Fruit fly (Drosophila melanogaster) whole organism, prepupa: ENCODE measurements around the gene Acp95EF.

ENCODE experiments used
- Blimp-1 ChIP-seq: fragments of 200-800 bp; sonication (Bioruptor generic); optimal IDR thresholded peaks from 3 replicates; lab custom pipeline; 2017; ENCODE audit warnings: missing biosample characterization, missing genetic modification characterization, mild to moderate bottlenecking, moderate library complexity, missing genetic modification reagents
- CG10631 ChIP-seq: fragments of 200-800 bp; sonication (Bioruptor generic); optimal IDR thresholded peaks from 2 replicates; lab custom pipeline; 2016; ENCODE audit warnings: missing biosample characterization, missing genetic modification characterization
- CG11902 ChIP-seq: fragments of 200-800 bp; sonication (Bioruptor generic); optimal IDR thresholded peaks from 3 replicates; lab custom pipeline; 2016; ENCODE audit warnings: missing biosample characterization, missing genetic modification characterization
- CG15336 ChIP-seq: fragments of 200-800 bp; sonication (Bioruptor generic); IDR thresholded peaks from 2 replicates; pipeline ENCODE4 v1.3.6; 2022; ENCODE audit warnings: missing biosample characterization, missing genetic modification characterization
- CG32006 ChIP-seq: fragments of 200-800 bp; sonication (Bioruptor generic); optimal IDR thresholded peaks from 3 replicates; lab custom pipeline; 2017; ENCODE audit warnings: missing biosample characterization, mild to moderate bottlenecking, missing genetic modification characterization
- CG34406 ChIP-seq: fragments of 200-800 bp; sonication (Bioruptor generic); optimal IDR thresholded peaks from 3 replicates; lab custom pipeline; 2016; ENCODE audit warnings: missing biosample characterization, missing genetic modification characterization
- CG4318 ChIP-seq: fragments of 200-800 bp; sonication (Bioruptor generic); optimal IDR thresholded peaks from 3 replicates; lab custom pipeline; 2017; ENCODE audit warnings: missing biosample characterization, mild to moderate bottlenecking, missing genetic modification characterization
- CG6163 ChIP-seq: fragments of 200-800 bp; sonication (Bioruptor generic); IDR thresholded peaks from 3 replicates; pipeline ENCODE4 v1.3.6; 2022; ENCODE audit warnings: missing biosample characterization, missing genetic modification characterization
- CG6276 ChIP-seq: fragments of 200-800 bp; sonication (Bioruptor generic); optimal IDR thresholded peaks from 2 replicates; lab custom pipeline; 2017; ENCODE audit warnings: missing biosample characterization, mild to moderate bottlenecking, missing genetic modification characterization
- CG6808 ChIP-seq: fragments of 200-800 bp; sonication (Bioruptor generic); optimal IDR thresholded peaks from 3 replicates; lab custom pipeline; 2017; ENCODE audit warnings: missing biosample characterization, missing genetic modification characterization, mild to moderate bottlenecking, moderate library complexity, missing genetic modification reagents
- CG6854 ChIP-seq: fragments of 200-800 bp; sonication (Bioruptor generic); optimal IDR thresholded peaks from 2 replicates; lab custom pipeline; 2017; ENCODE audit warnings: missing biosample characterization, mild to moderate bottlenecking, missing genetic modification characterization
- CG7368 ChIP-seq: fragments of 200-800 bp; sonication (Bioruptor generic); optimal IDR thresholded peaks from 3 replicates; lab custom pipeline; 2016; ENCODE audit warnings: missing biosample characterization, missing genetic modification characterization
- CG8319 ChIP-seq: fragments of 200-800 bp; sonication (Bioruptor generic); optimal IDR thresholded peaks from 3 replicates; lab custom pipeline; 2016; ENCODE audit warnings: missing biosample characterization, missing genetic modification characterization
- CG9139 ChIP-seq: fragments of 200-800 bp; sonication (Bioruptor generic); optimal IDR thresholded peaks from 3 replicates; lab custom pipeline; 2017; ENCODE audit warnings: missing biosample characterization, mild to moderate bottlenecking, missing genetic modification characterization
- Eip75B ChIP-seq: fragments of 200-800 bp; sonication (Bioruptor generic); optimal IDR thresholded peaks from 3 replicates; lab custom pipeline; 2016; ENCODE audit warnings: missing biosample characterization, missing genetic modification characterization
- Eip93F ChIP-seq: fragments of 200-800 bp; sonication (Bioruptor generic); optimal IDR thresholded peaks from 2 replicates; lab custom pipeline; 2016; ENCODE audit warnings: missing biosample characterization, mild to moderate bottlenecking, missing genetic modification characterization
- Ets96B ChIP-seq: fragments of 200-800 bp; optimal IDR thresholded peaks from 2 replicates; lab custom pipeline; 2019; ENCODE audit warnings: missing biosample characterization, mild to moderate bottlenecking, missing genetic modification characterization, moderate library complexity
- Gug ChIP-seq: fragments of 200-800 bp; sonication (Bioruptor generic); IDR thresholded peaks from 2 replicates; pipeline ENCODE4 v1.3.6; 2022; ENCODE audit warnings: missing biosample characterization, missing genetic modification characterization
- Hr38 ChIP-seq: sonication (Bioruptor generic); optimal IDR thresholded peaks from 2 replicates; lab custom pipeline; 2016; ENCODE audit warnings: missing biosample characterization, missing genetic modification characterization
- Lpt ChIP-seq: fragments of 200-800 bp; sonication (Bioruptor generic); optimal IDR thresholded peaks from 3 replicates; lab custom pipeline; 2016; ENCODE audit warnings: missing biosample characterization, missing genetic modification characterization
- Met ChIP-seq: fragments of 200-800 bp; sonication (Bioruptor generic); optimal IDR thresholded peaks from 3 replicates; lab custom pipeline; 2016; ENCODE audit warnings: missing biosample characterization, missing genetic modification characterization
- Smox ChIP-seq: fragments of 200-800 bp; sonication (Bioruptor generic); optimal IDR thresholded peaks from 3 replicates; lab custom pipeline; 2016; ENCODE audit warnings: missing biosample characterization, missing genetic modification characterization
- Sox14 ChIP-seq: fragments of 200-800 bp; sonication (Bioruptor generic); optimal IDR thresholded peaks from 3 replicates; lab custom pipeline; 2016; ENCODE audit warnings: missing biosample characterization, missing genetic modification characterization
- Sox15 ChIP-seq: fragments of 200-800 bp; sonication (Bioruptor generic); optimal IDR thresholded peaks from 3 replicates; lab custom pipeline; 2016; ENCODE audit warnings: missing biosample characterization, missing genetic modification characterization
- dac ChIP-seq: fragments of 200-800 bp; sonication (Bioruptor generic); optimal IDR thresholded peaks from 2 replicates; lab custom pipeline; 2017; ENCODE audit warnings: missing biosample characterization, mild to moderate bottlenecking, missing genetic modification characterization
- esn ChIP-seq: fragments of 200-800 bp; sonication (Bioruptor generic); optimal IDR thresholded peaks from 2 replicates; lab custom pipeline; 2016; ENCODE audit warnings: missing biosample characterization, mild to moderate bottlenecking, missing genetic modification characterization, moderate library complexity
- fd59A ChIP-seq: fragments of 200-800 bp; sonication (Bioruptor generic); optimal IDR thresholded peaks from 2 replicates; lab custom pipeline; 2017; ENCODE audit warnings: missing biosample characterization, mild to moderate bottlenecking, missing genetic modification characterization, missing genetic modification reagents
- fd85E ChIP-seq: fragments of 200-800 bp; sonication (Bioruptor generic); optimal IDR thresholded peaks from 3 replicates; lab custom pipeline; 2016; ENCODE audit warnings: missing biosample characterization, missing genetic modification characterization
- fkh ChIP-seq: fragments of 200-800 bp; sonication (Bioruptor generic); optimal IDR thresholded peaks from 3 replicates; lab custom pipeline; 2017; ENCODE audit warnings: missing biosample characterization, mild to moderate bottlenecking, missing genetic modification characterization, moderate library complexity
- lz ChIP-seq: fragments of 200-800 bp; sonication (Bioruptor generic); optimal IDR thresholded peaks from 3 replicates; lab custom pipeline; 2016; ENCODE audit warnings: missing biosample characterization, missing genetic modification characterization
- salr ChIP-seq, 2 experiments: fragments of 200-800 bp; sonication (Bioruptor generic); optimal IDR thresholded peaks; 3 replicates each; lab custom pipeline; 2016 to 2018; ENCODE audit warnings: missing biosample characterization in 2 of 2, missing genetic modification characterization in 2 of 2, mild to moderate bottlenecking in 1 of 2
- spab ChIP-seq: fragments of 200-800 bp; sonication (Bioruptor generic); optimal IDR thresholded peaks from 2 replicates; lab custom pipeline; 2017; ENCODE audit warnings: missing biosample characterization, mild to moderate bottlenecking, missing genetic modification characterization, missing genetic modification reagents
- ss ChIP-seq, 2 experiments: fragments of 200-800 bp; sonication (Bioruptor generic); optimal IDR thresholded peaks; 2 replicates in 1 of 2; 3 replicates in 1 of 2; lab custom pipeline; 2017 to 2018; ENCODE audit warnings: mild to moderate bottlenecking in 2 of 2, missing biosample characterization in 2 of 2, missing genetic modification characterization in 2 of 2, moderate library complexity in 1 of 2
- svp ChIP-seq: fragments of 200-800 bp; sonication (Bioruptor generic); peaks from one replicate; lab custom pipeline; 2016; ENCODE audit warnings: missing biosample characterization, missing genetic modification characterization
- vri ChIP-seq: fragments of 200-800 bp; sonication (Bioruptor generic); optimal IDR thresholded peaks from 3 replicates; lab custom pipeline; 2016; ENCODE audit warnings: missing biosample characterization, mild to moderate bottlenecking, missing genetic modification characterization

Acp95EF gene

DNA sequence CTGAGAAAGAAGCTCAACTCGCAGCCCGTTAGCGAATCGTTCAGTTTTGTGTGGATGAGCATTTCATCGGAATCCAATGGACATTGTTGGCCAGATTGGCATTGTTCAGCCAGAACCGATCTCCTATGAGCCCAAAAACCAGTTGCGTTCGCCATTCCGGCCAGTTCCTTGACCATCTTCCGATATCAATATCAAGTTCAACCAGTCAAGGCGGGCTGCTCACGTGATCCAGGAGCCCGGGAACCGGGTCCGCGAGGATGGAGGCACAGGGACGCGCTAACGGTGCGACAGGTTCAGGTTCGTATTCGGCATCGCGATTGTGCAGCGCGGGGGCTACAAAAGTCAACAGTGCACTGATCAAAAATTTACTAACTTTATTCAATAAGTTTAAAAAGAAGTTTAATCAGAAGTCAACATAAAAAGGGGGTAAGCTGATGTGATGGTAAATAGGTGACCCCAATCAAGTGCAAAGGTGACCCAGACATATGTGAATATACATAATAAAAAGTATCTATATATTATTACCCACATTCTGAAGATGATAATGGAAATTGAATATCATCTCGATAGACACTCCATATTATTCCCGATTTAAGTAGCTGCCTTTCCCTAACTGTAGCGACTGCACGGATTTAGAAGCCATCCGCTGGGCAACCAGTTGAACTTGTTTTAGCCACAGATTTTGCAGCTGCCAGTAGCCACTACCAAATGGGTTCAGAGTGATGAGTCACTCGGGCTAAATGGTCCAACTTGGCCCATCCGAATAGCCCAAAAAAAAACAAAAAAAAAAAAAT lies 38.2 kb downstream of the Acp95EF start (continued):
- TF ChIP-seq fd59A (peak; percentile 91), CG15336 (GFP tag; lab: Robert Waterston, UW) (peak; percentile 84), dac (GFP tag; lab: Kevin White, UChicago) (peak; percentile 53), CG6163 (GFP tag; lab: Robert Waterston, UW) (peak; percentile 69; the same call in 2 of the 3 replicates), vri (peak; percentile 65), Ets96B (peak; percentile 90), CG11902 (GFP tag; lab: Kevin White, UChicago) (peak; percentile 71), lz (peak; percentile 74), Blimp-1 (GFP tag; lab: Kevin White, UChicago) (peak; percentile 60), Sox15 (peak; percentile 79)

dm6 chr3R:24267580-24268202 lies 38.9 kb downstream of the Acp95EF start:
- TF ChIP-seq CG6808 (GFP tag; lab: Kevin White, UChicago) (no peak), vri (no peak), svp (GFP tag; lab: Kevin White, UChicago) (no peak), Ets96B (no peak), CG32006 (GFP tag; lab: Kevin White, UChicago) (no peak), Eip75B (GFP tag; lab: Kevin White, UChicago) (no peak), Eip93F (no peak), CG34406 (no peak), esn (no peak), Sox14 (GFP tag; lab: Kevin White, UChicago) (no peak), fd85E (GFP tag; lab: Kevin White, UChicago) (no peak), dac (GFP tag; lab: Kevin White, UChicago) (no peak), salr (GFP tag; optimal IDR thresholded peaks at IDR 0.05; lab: Kevin White, UChicago) (no peak), Hr38 (GFP tag; lab: Kevin White, UChicago) (no peak), Smox (GFP tag; lab: Kevin White, UChicago) (no peak), ss (GFP tag; optimal IDR thresholded peaks at IDR 0.05; lab: Kevin White, UChicago) (no peak), CG8319 (GFP tag; lab: Kevin White, UChicago) (no peak), Gug (GFP tag; lab: Robert Waterston, UW) (no peak), Lpt (GFP tag; lab: Kevin White, UChicago) (no peak)

DNA sequence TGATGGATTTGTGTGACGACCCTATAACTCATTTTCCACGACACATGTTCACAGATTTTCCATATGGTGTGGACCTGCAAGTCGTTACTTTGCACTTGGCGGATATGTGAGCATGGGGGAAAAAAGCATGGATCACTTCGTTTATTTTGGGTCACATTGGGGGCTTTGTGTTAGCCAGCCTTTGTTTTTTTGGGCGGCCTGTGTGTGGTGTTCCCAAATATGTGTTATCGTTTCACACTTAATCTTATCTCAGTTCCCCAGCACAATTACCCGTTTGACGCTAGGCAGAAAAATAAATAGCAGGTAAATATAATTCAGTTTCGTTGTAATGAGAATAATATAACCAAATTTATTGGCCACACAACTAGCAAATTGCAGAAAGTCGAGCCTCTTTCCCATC lies 39.5 kb downstream of the Acp95EF start:
- TF ChIP-seq CG11902 (GFP tag; lab: Kevin White, UChicago) (no peak), Lpt (GFP tag; lab: Kevin White, UChicago) (no peak), fkh (GFP tag; lab: Kevin White, UChicago) (peak; percentile 51), spab (GFP tag; lab: Kevin White, UChicago) (no peak), Eip93F (peak; percentile 28), CG6163 (GFP tag; lab: Robert Waterston, UW) (no peak), CG6276 (GFP tag; lab: Kevin White, UChicago) (no peak), esn (no peak), CG4318 (no peak), dac (GFP tag; lab: Kevin White, UChicago) (no peak), fd59A (no peak), CG10631 (GFP tag; lab: Kevin White, UChicago) (no peak), CG15336 (GFP tag; lab: Robert Waterston, UW) (no peak)

DNA sequence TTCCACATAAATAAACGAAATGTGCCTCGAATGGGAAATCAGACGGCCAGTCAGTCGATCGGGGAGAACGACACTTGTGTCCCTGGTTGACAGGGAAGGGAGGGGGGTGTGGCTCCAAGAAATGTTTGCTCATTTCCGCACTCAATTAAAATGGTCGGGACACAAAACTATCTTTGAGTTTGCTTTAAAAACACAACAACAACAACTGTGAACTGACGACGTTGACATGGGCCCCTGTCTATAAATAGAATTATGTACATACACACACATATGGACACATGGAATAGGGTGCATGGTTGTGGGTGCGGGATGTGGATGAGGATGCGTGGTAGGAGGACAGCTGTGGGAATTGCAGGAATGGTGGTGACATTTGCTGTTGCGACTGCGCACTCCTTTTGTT lies 41.3 kb downstream of the Acp95EF start:
- TF ChIP-seq CG34406 (no peak), salr (GFP tag; optimal IDR thresholded peaks at IDR 0.05; lab: Kevin White, UChicago) (no peak), ss (GFP tag; optimal IDR thresholded peaks at IDR 0.05; lab: Kevin White, UChicago) (peak in 1 of 2 experiments; percentile 27), CG6854 (GFP tag; lab: Kevin White, UChicago) (no peak), CG9139 (GFP tag; lab: Kevin White, UChicago) (no peak), Met (no peak), fkh (GFP tag; lab: Kevin White, UChicago) (peak; percentile 80), CG7368 (GFP tag; lab: Kevin White, UChicago) (no peak), fd59A (no peak), CG11902 (GFP tag; lab: Kevin White, UChicago) (no peak), CG10631 (GFP tag; lab: Kevin White, UChicago) (no peak), svp (GFP tag; lab: Kevin White, UChicago) (no peak), Hr38 (GFP tag; lab: Kevin White, UChicago) (no peak)
